Fruit fly (Drosophila melanogaster) whole organism: ENCODE data around the gene betaTub97EF.

Source experiments
- CG8478 ChIP-seq: fragments of >200 bp; optimal IDR thresholded peaks from 2 replicates; lab custom pipeline; 2018; ENCODE audit warnings: inconsistent platforms
- Dll ChIP-seq: fragments of >200 bp; optimal IDR thresholded peaks from 2 replicates; lab custom pipeline; 2017
- EcR ChIP-seq, 2 experiments: fragments of >200 bp; optimal IDR thresholded peaks; 2 replicates each; lab custom pipeline; 2017; ENCODE audit warnings: missing biosample characterization in 2 of 2, missing genetic modification characterization in 2 of 2, missing genetic modification reagents in 2 of 2
- pan ChIP-seq: fragments of >200 bp; optimal IDR thresholded peaks from 2 replicates; lab custom pipeline; 2017
- psq ChIP-seq: fragments of >200 bp; optimal IDR thresholded peaks from 2 replicates; lab custom pipeline; 2017
- usp ChIP-seq: fragments of >200 bp; optimal IDR thresholded peaks from 2 replicates; lab custom pipeline; 2017; ENCODE audit warnings: missing biosample characterization, missing genetic modification characterization, mixed read lengths

betaTub97EF gene

dm6 chr3R:27920883-27921282 lies 67.3 kb downstream of the betaTub97EF start, which contains the start of gene CG12259:
Gene CG12259, minus strand, starts transcription at chr3R:27921089.
- TF ChIP-seq EcR (GFP tag; optimal IDR thresholded peaks at IDR 0.05; lab: Kevin White, UChicago) (no peak), psq (no peak), CG8478 (no peak), usp (no peak), pan (lab: Kevin White, UChicago) (no peak), Dll (no peak)

DNA sequence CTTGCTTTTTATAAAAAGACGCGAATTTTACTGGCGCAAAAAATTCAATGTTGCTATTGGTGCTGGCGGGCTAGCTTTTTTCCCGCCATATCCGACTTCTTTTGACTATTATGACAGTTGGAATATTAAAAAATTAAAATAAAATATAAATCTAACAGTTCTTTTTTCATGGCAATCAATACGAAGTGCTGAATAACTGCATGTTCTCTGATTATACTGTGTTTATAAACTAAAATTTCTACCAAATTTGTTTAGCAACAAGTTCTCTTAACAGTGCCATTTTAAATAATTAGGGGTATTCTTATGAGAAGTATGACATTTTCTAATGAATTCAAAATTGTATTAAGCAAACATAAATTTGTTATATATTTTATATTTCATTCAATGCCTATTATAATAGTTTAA lies 68.8 kb downstream of the betaTub97EF start, which contains the start of gene Boh1:
Boh1 (minus strand) TSS at position 76 of the 405 bp plus-strand sequence.
- TF ChIP-seq EcR (GFP tag; optimal IDR thresholded peaks at IDR 0.05; lab: Kevin White, UChicago) (no peak), Dll (no peak)
